Fruit fly (Drosophila melanogaster) whole organism, embryonic: ENCODE data around the gene Als2.

ENCODE experiments used
- Antp ChIP-seq: fragments of 200-800 bp; sonication (Bioruptor generic); optimal IDR thresholded peaks from 3 replicates; lab custom pipeline; 2016; ENCODE audit warnings: missing biosample characterization, missing genetic modification characterization
- CG10366 ChIP-seq: fragments of 200-800 bp; sonication (Bioruptor generic); IDR thresholded peaks from 2 replicates; pipeline ENCODE4 v1.3.6; 2022; ENCODE audit warnings: missing biosample characterization, missing genetic modification characterization
- CG10959 ChIP-seq: fragments of 200-800 bp; sonication (Bioruptor generic); IDR thresholded peaks from 2 replicates; pipeline ENCODE4 v1.3.6; 2022; ENCODE audit warnings: missing biosample characterization, missing genetic modification characterization
- CG12071 ChIP-seq: fragments of 200-800 bp; sonication (Bioruptor generic); optimal IDR thresholded peaks from 3 replicates; lab custom pipeline; 2018; ENCODE audit warnings: missing biosample characterization, mild to moderate bottlenecking, missing genetic modification characterization
- CG12104 ChIP-seq: fragments of 200-800 bp; sonication (Bioruptor generic); optimal IDR thresholded peaks from 3 replicates; lab custom pipeline; 2016; ENCODE audit warnings: missing biosample characterization, missing genetic modification characterization
- CG12942 ChIP-seq: fragments of 200-800 bp; sonication (Bioruptor generic); optimal IDR thresholded peaks from 3 replicates; lab custom pipeline; 2016; ENCODE audit warnings: missing biosample characterization, missing genetic modification characterization
- CG15514 ChIP-seq: fragments of 200-800 bp; sonication (Bioruptor generic); optimal IDR thresholded peaks from 3 replicates; lab custom pipeline; 2017; ENCODE audit warnings: missing biosample characterization, missing genetic modification characterization, mild to moderate bottlenecking, moderate library complexity, missing genetic modification reagents
- CG17612 ChIP-seq: fragments of 200-800 bp; sonication (Bioruptor generic); IDR thresholded peaks from 2 replicates; pipeline ENCODE4 v1.3.6; 2022; ENCODE audit warnings: missing biosample characterization, missing genetic modification characterization
- CG3065 ChIP-seq: fragments of 200-800 bp; sonication (Bioruptor generic); optimal IDR thresholded peaks from 2 replicates; lab custom pipeline; 2016; ENCODE audit warnings: missing biosample characterization, missing genetic modification characterization
- CG31224 ChIP-seq: fragments of 200-800 bp; sonication (Bioruptor generic); IDR thresholded peaks from 2 replicates; pipeline ENCODE4 v1.3.6; 2022; ENCODE audit warnings: missing biosample characterization, missing genetic modification characterization
- CG32767 ChIP-seq: fragments of 200-800 bp; sonication (Bioruptor generic); IDR thresholded peaks from 2 replicates; pipeline ENCODE4 v1.3.6; 2022; ENCODE audit warnings: missing biosample characterization, missing genetic modification characterization
- CG43689 ChIP-seq: fragments of 200-800 bp; sonication (Bioruptor generic); IDR thresholded peaks from 2 replicates; pipeline ENCODE4 v1.3.6; 2022; ENCODE audit warnings: missing biosample characterization, missing genetic modification characterization
- CG5180 ChIP-seq: fragments of 200-800 bp; sonication (Bioruptor generic); optimal IDR thresholded peaks from 3 replicates; lab custom pipeline; 2017; ENCODE audit warnings: missing biosample characterization, missing genetic modification characterization, mild to moderate bottlenecking, moderate library complexity, missing genetic modification reagents
- CG6254 ChIP-seq: fragments of 200-800 bp; sonication (Bioruptor generic); optimal IDR thresholded peaks from 3 replicates; lab custom pipeline; 2017; ENCODE audit warnings: mild to moderate bottlenecking, missing biosample characterization, missing genetic modification reagents, missing genetic modification characterization
- CG7839 ChIP-seq: fragments of 200-800 bp; sonication (Bioruptor generic); optimal IDR thresholded peaks from 3 replicates; lab custom pipeline; 2018; ENCODE audit warnings: missing biosample characterization, mild to moderate bottlenecking, missing genetic modification characterization, moderate library complexity
- CG8765 ChIP-seq: fragments of 200-800 bp; sonication (Bioruptor generic); IDR thresholded peaks from 2 replicates; pipeline ENCODE4 v1.3.6; 2022; ENCODE audit warnings: missing biosample characterization, missing genetic modification characterization
- CG8924 ChIP-seq: fragments of 200-800 bp; optimal IDR thresholded peaks from 3 replicates; lab custom pipeline; 2019; ENCODE audit warnings: missing biosample characterization, mild to moderate bottlenecking, missing genetic modification characterization, moderate library complexity
- CG9437 ChIP-seq: fragments of 200-800 bp; sonication (Bioruptor generic); optimal IDR thresholded peaks from 2 replicates; lab custom pipeline; 2018; ENCODE audit warnings: missing biosample characterization, mild to moderate bottlenecking, missing genetic modification characterization
- CG9609 ChIP-seq: fragments of 200-800 bp; sonication (Bioruptor generic); optimal IDR thresholded peaks from 3 replicates; lab custom pipeline; 2016; ENCODE audit warnings: missing biosample characterization, missing genetic modification characterization
- Camta ChIP-seq: fragments of 200-800 bp; sonication (Bioruptor generic); optimal IDR thresholded peaks from 2 replicates; lab custom pipeline; 2016; ENCODE audit warnings: missing biosample characterization, missing genetic modification characterization
- Chrac-16 ChIP-seq: fragments of 200-800 bp; sonication (Bioruptor generic); optimal IDR thresholded peaks from 3 replicates; lab custom pipeline; 2016; ENCODE audit warnings: missing biosample characterization, missing genetic modification characterization
- Fer3 ChIP-seq: fragments of 200-800 bp; sonication (Bioruptor generic); optimal IDR thresholded peaks from 2 replicates; lab custom pipeline; 2018; ENCODE audit warnings: missing biosample characterization, mild to moderate bottlenecking, missing genetic modification characterization, moderate library complexity
- Gsc ChIP-seq: fragments of 200-800 bp; sonication (Bioruptor generic); IDR thresholded peaks from 2 replicates; pipeline ENCODE4 v1.3.6; 2022; ENCODE audit warnings: missing biosample characterization, missing genetic modification characterization
- Hand ChIP-seq: fragments of 200-800 bp; sonication (Bioruptor generic); optimal IDR thresholded peaks from 2 replicates; lab custom pipeline; 2017; ENCODE audit warnings: mild to moderate bottlenecking, missing biosample characterization, missing genetic modification reagents, missing genetic modification characterization
- Hmx ChIP-seq: fragments of 200-800 bp; sonication (Bioruptor generic); optimal IDR thresholded peaks from 2 replicates; lab custom pipeline; 2016; ENCODE audit warnings: missing biosample characterization, missing genetic modification characterization
- Hr51 ChIP-seq, 2 experiments: fragments of 200-800 bp; sonication (Bioruptor generic); optimal IDR thresholded peaks; 2 replicates in 1 of 2; 3 replicates in 1 of 2; lab custom pipeline; 2016 to 2018; ENCODE audit warnings: missing biosample characterization in 2 of 2, missing genetic modification characterization in 2 of 2, mild to moderate bottlenecking in 1 of 2, moderate library complexity in 1 of 2
- MBD-R2 ChIP-seq: fragments of 200-800 bp; sonication (Bioruptor generic); IDR thresholded peaks from 2 replicates; pipeline ENCODE4 v1.3.6; 2022; ENCODE audit warnings: missing biosample characterization, missing genetic modification characterization
- Pdp1 ChIP-seq, 2 experiments: fragments of 200-800 bp; sonication (Bioruptor generic); optimal IDR thresholded peaks; 3 replicates each; lab custom pipeline; 2016; ENCODE audit warnings: missing biosample characterization in 2 of 2, missing genetic modification characterization in 2 of 2, mild to moderate bottlenecking in 1 of 2, moderate library complexity in 1 of 2
- Rfx ChIP-seq: fragments of 200-800 bp; sonication (Bioruptor generic); IDR thresholded peaks from 2 replicates; pipeline ENCODE4 v1.3.6; 2022; ENCODE audit warnings: missing biosample characterization, missing genetic modification characterization
- Sin3A ChIP-seq: fragments of >200 bp; optimal IDR thresholded peaks from 2 replicates; lab custom pipeline; 2018
- Xbp1 ChIP-seq: fragments of 200-800 bp; sonication (Bioruptor generic); optimal IDR thresholded peaks from 3 replicates; lab custom pipeline; 2016; ENCODE audit warnings: missing biosample characterization, mild to moderate bottlenecking, missing genetic modification characterization
- ap ChIP-seq: fragments of 200-800 bp; sonication (Bioruptor generic); IDR thresholded peaks from 2 replicates; pipeline ENCODE4 v1.3.6; 2022; ENCODE audit warnings: missing biosample characterization, missing genetic modification characterization
- ash1 ChIP-seq: fragments of 200-800 bp; sonication (Bioruptor generic); optimal IDR thresholded peaks from 2 replicates; lab custom pipeline; 2018; ENCODE audit warnings: missing biosample characterization, mild to moderate bottlenecking, missing genetic modification characterization
- bcd ChIP-seq: fragments of 200-800 bp; sonication (Bioruptor generic); optimal IDR thresholded peaks from 2 replicates; lab custom pipeline; 2017; ENCODE audit warnings: missing biosample characterization, mild to moderate bottlenecking, missing genetic modification characterization
- bigmax ChIP-seq: fragments of 200-800 bp; sonication (Bioruptor generic); optimal IDR thresholded peaks from 2 replicates; lab custom pipeline; 2018; ENCODE audit warnings: missing biosample characterization, mild to moderate bottlenecking, missing genetic modification characterization
- cas ChIP-seq: fragments of 200-800 bp; sonication (Bioruptor generic); IDR thresholded peaks from 2 replicates; pipeline ENCODE4 v1.3.6; 2022; ENCODE audit warnings: missing biosample characterization, missing genetic modification characterization
- crol ChIP-seq: fragments of 200-800 bp; sonication (Bioruptor generic); IDR thresholded peaks from 2 replicates; pipeline ENCODE4 v1.3.6; 2022; ENCODE audit warnings: missing biosample characterization, missing genetic modification characterization
- crp ChIP-seq, 2 experiments: fragments of 200-800 bp; sonication (Bioruptor generic); optimal IDR thresholded peaks; 2 replicates in 1 of 2; 3 replicates in 1 of 2; lab custom pipeline; 2017; ENCODE audit warnings: missing biosample characterization in 2 of 2, missing genetic modification characterization in 2 of 2, mild to moderate bottlenecking in 1 of 2, moderate library complexity in 1 of 2
- da ChIP-seq: fragments of 200-800 bp; sonication (Bioruptor generic); optimal IDR thresholded peaks from 2 replicates; lab custom pipeline; 2016; ENCODE audit warnings: missing biosample characterization, missing genetic modification characterization
- esg ChIP-seq: fragments of 200-800 bp; sonication (Bioruptor generic); conservative IDR thresholded peaks from 2 replicates; pipeline ENCODE4 v1.3.6; 2022; ENCODE audit warnings: missing biosample characterization, missing genetic modification characterization
- fd3F ChIP-seq: fragments of 200-800 bp; sonication (Bioruptor generic); optimal IDR thresholded peaks from 2 replicates; lab custom pipeline; 2018; ENCODE audit warnings: missing biosample characterization, mild to moderate bottlenecking, missing genetic modification characterization, moderate library complexity
- fd64A ChIP-seq: fragments of 200-800 bp; sonication (Bioruptor generic); optimal IDR thresholded peaks from 3 replicates; lab custom pipeline; 2018; ENCODE audit warnings: missing biosample characterization, mild to moderate bottlenecking, missing genetic modification characterization
- luna ChIP-seq: fragments of 200-800 bp; sonication (Bioruptor generic); optimal IDR thresholded peaks from 2 replicates; lab custom pipeline; 2016; ENCODE audit warnings: missing biosample characterization, missing genetic modification characterization
- pita ChIP-seq: fragments of 200-800 bp; sonication (Bioruptor generic); optimal IDR thresholded peaks from 2 replicates; lab custom pipeline; 2017; ENCODE audit warnings: missing biosample characterization, mild to moderate bottlenecking, missing genetic modification characterization
- row ChIP-seq: fragments of 200-800 bp; sonication (Bioruptor generic); IDR thresholded peaks from 3 replicates; pipeline ENCODE4 v1.3.6; 2022; ENCODE audit warnings: missing biosample characterization, missing genetic modification characterization
- sqz ChIP-seq: fragments of 200-800 bp; sonication (Bioruptor generic); optimal IDR thresholded peaks from 3 replicates; lab custom pipeline; 2018; ENCODE audit warnings: missing biosample characterization, mild to moderate bottlenecking, missing genetic modification characterization
- tll ChIP-seq, 2 experiments: fragments of 200-800 bp in 1 of 2; fragments of >200 bp in 1 of 2; sonication (Bioruptor generic) in 1 of 2; optimal IDR thresholded peaks; 2 replicates each; lab custom pipeline; 2017 to 2019; ENCODE audit warnings: missing biosample characterization in 2 of 2, missing genetic modification characterization in 2 of 2, mild to moderate bottlenecking in 1 of 2, moderate library complexity in 1 of 2
- ttk ChIP-seq: fragments of 200-800 bp; sonication (Bioruptor generic); IDR thresholded peaks from 2 replicates; pipeline ENCODE4 v2.1.2; 2022; ENCODE audit warnings: missing biosample characterization, missing genetic modification characterization
- z ChIP-seq: fragments of 200-800 bp; sonication (Bioruptor generic); IDR thresholded peaks from 3 replicates; pipeline ENCODE4 v1.3.6; 2022; ENCODE audit warnings: missing biosample characterization, missing genetic modification characterization
- zen ChIP-seq: fragments of 200-800 bp; sonication (Bioruptor generic); optimal IDR thresholded peaks from 3 replicates; lab custom pipeline; 2018; ENCODE audit warnings: missing biosample characterization, mild to moderate bottlenecking, missing genetic modification characterization, moderate library complexity
- zf30C ChIP-seq: fragments of 200-800 bp; sonication (Bioruptor generic); optimal IDR thresholded peaks from 3 replicates; lab custom pipeline; 2018; ENCODE audit warnings: missing biosample characterization, mild to moderate bottlenecking, missing genetic modification characterization
- zfh1 ChIP-seq: fragments of 200-800 bp; sonication (Bioruptor generic); IDR thresholded peaks from 3 replicates; pipeline ENCODE4 v1.3.6; 2022; ENCODE audit warnings: missing biosample characterization, missing genetic modification characterization

Gene Als2

dm6 chr3L:21640815-21641214 lies 38.7 kb downstream of the Als2 start, which contains the start of gene Atox1 (continued):
- peak; percentile 40 for TF ChIP-seq bigmax (GFP tag; lab: Kevin White, UChicago)
- no peak for TF ChIP-seq Hand (GFP tag; lab: Kevin White, UChicago)
- TF ChIP-seq fd3F (GFP tag; lab: Kevin White, UChicago), result peak; percentile 16
- TF ChIP-seq CG8924 (tag; lab: Kevin White, UChicago), result no peak
- no peak for TF ChIP-seq CG31224
- TF ChIP-seq Xbp1, result peak; percentile 35
- peak; percentile 19 for TF ChIP-seq Antp (GFP tag; lab: Kevin White, UChicago)
- no peak for TF ChIP-seq CG5180 (GFP tag; lab: Kevin White, UChicago)
- no peak for TF ChIP-seq crp (GFP tag; optimal IDR thresholded peaks at IDR 0.05; lab: Kevin White, UChicago)
- TF ChIP-seq CG10959, result no peak
- TF ChIP-seq Gsc (GFP tag; lab: Robert Waterston, UW), result no peak
- TF ChIP-seq ttk (GFP tag; lab: Robert Waterston, UW), result no peak
- peak; percentile 20; the same call in 1 of the 2 replicates for TF ChIP-seq cas (GFP tag; lab: Robert Waterston, UW)
- TF ChIP-seq tll (GFP tag; optimal IDR thresholded peaks at IDR 0.05; lab: Kevin White, UChicago), result no peak
- peak; percentile 80 for TF ChIP-seq MBD-R2 (GFP tag; lab: Robert Waterston, UW)
- TF ChIP-seq zfh1 (GFP tag; lab: Robert Waterston, UW), result 0 out of 3 replicates have a peak, but pooled peaks have one; percentile 41
- peak; percentile 47 for TF ChIP-seq zen (tag; lab: Kevin White, UChicago)
- TF ChIP-seq ash1 (GFP tag; lab: Kevin White, UChicago), result no peak
- TF ChIP-seq Camta, result no peak
- peak; percentile 57 for TF ChIP-seq bcd
- TF ChIP-seq Hmx (GFP tag; lab: Kevin White, UChicago), result no peak
- TF ChIP-seq fd64A (GFP tag; lab: Kevin White, UChicago), result no peak
- TF ChIP-seq sqz, result peak; percentile 95
- peak; percentile 82 for TF ChIP-seq Rfx (GFP tag; lab: Robert Waterston, UW)
- TF ChIP-seq CG12104 (GFP tag; lab: Kevin White, UChicago), result peak; percentile 3
- no peak for TF ChIP-seq z (GFP tag; lab: Robert Waterston, UW)
- peak; percentile 7 for TF ChIP-seq CG9609 (GFP tag; lab: Kevin White, UChicago)
- peak; percentile 21 for TF ChIP-seq da (GFP tag; lab: Kevin White, UChicago)
- TF ChIP-seq ap (GFP tag; lab: Robert Waterston, UW), result no peak
- no peak for TF ChIP-seq CG43689
- TF ChIP-seq row (GFP tag; lab: Robert Waterston, UW), result peak; percentile 23; the same call in 1 of the 3 replicates
- TF ChIP-seq Sin3A, result peak; percentile 0
- TF ChIP-seq CG32767, result no peak
- no peak for TF ChIP-seq esg (GFP tag; lab: Robert Waterston, UW)
- no peak for TF ChIP-seq CG3065 (GFP tag; lab: Kevin White, UChicago)
- no peak for TF ChIP-seq CG9437 (GFP tag; lab: Kevin White, UChicago)
- peak; percentile 87 for TF ChIP-seq CG15514 (GFP tag; lab: Kevin White, UChicago)
- no peak for TF ChIP-seq CG8765 (GFP tag; lab: Robert Waterston, UW)
- peak; percentile 95 for TF ChIP-seq pita (GFP tag; lab: Kevin White, UChicago)
- TF ChIP-seq CG6254 (GFP tag; lab: Kevin White, UChicago), result no peak
- TF ChIP-seq Pdp1 (GFP tag; optimal IDR thresholded peaks at IDR 0.05; lab: Kevin White, UChicago), result peak; percentile 10 to 53
- no peak for TF ChIP-seq CG12942 (GFP tag; lab: Kevin White, UChicago)
- TF ChIP-seq Chrac-16 (GFP tag; lab: Kevin White, UChicago), result peak; percentile 10
- peak; percentile 21 for TF ChIP-seq Fer3 (tag; lab: Kevin White, UChicago)
- TF ChIP-seq CG12071 (GFP tag; lab: Kevin White, UChicago), result no peak
- no peak for TF ChIP-seq crol
- TF ChIP-seq Hr51 (GFP tag; optimal IDR thresholded peaks at IDR 0.05; lab: Kevin White, UChicago), result peak in 1 of 2 experiments; percentile 36
- TF ChIP-seq luna, result peak; percentile 35
- no peak for TF ChIP-seq CG17612
- TF ChIP-seq CG7839, result peak; percentile 28
- TF ChIP-seq CG10366 (GFP tag; lab: Robert Waterston, UW), result no peak
- TF ChIP-seq zf30C (GFP tag; lab: Kevin White, UChicago), result peak; percentile 78
